Worm (Caenorhabditis elegans): ENCODE measurements around the gene maoc-1.

The maoc-1 gene

DNA sequence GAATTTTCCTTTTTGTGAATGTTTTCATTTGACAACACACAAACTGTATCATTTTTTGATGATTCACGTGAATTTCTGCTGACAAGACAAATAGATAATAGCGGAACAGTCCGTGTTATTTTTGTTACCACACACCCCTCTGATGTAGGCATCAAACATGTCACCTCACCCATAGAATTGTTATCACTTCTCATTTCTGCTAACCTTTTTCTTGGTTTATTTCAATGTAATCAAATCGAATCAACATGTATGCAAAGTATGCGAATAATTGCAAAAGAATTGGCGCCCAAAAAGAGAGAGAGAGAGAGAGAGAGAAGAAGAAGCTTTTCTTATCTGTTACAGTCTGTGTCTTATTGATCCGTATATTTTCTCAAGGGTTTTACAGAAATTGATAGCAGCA lies 38.7 kb upstream of the maoc-1 start (continued):
- no peak for TF ChIP-seq Y5F2A.4 (GFP tag; optimal IDR thresholded peaks at IDR 0.05)
- no peak for TF ChIP-seq nhr-11 (tag; optimal IDR thresholded peaks at IDR 0.05)
- TF ChIP-seq spr-1 (tag; optimal IDR thresholded peaks at IDR 0.05) = no peak
- TF ChIP-seq lin-1 (GFP tag; IDR thresholded peaks at IDR 0.05) = no peak
- TF ChIP-seq nhr-10 (tag; optimal IDR thresholded peaks at IDR 0.05) = no peak
- no peak for TF ChIP-seq nhr-102 (tag; optimal IDR thresholded peaks at IDR 0.05)
- no peak for TF ChIP-seq gei-8 (GFP tag; optimal IDR thresholded peaks at IDR 0.05)
- TF ChIP-seq egl-27 (tag; optimal IDR thresholded peaks at IDR 0.05) = no peak
- no peak for TF ChIP-seq unc-130 (GFP tag; optimal IDR thresholded peaks at IDR 0.05)
- TF ChIP-seq mxl-2 (GFP tag; conservative IDR thresholded peaks at IDR 0.05) = peak; percentile 79; the same call in 1 of the 2 replicates
- peak; percentile 19 for TF ChIP-seq nhr-48 (tag; optimal IDR thresholded peaks at IDR 0.05)
- TF ChIP-seq sdz-12 (GFP tag; optimal IDR thresholded peaks at IDR 0.05) = no peak
- TF ChIP-seq nhr-237 (tag; optimal IDR thresholded peaks at IDR 0.05) = no peak
- TF ChIP-seq snpc-1.2 (GFP tag; IDR thresholded peaks at IDR 0.05) = no peak
- TF ChIP-seq fkh-10 (GFP tag; optimal IDR thresholded peaks at IDR 0.05) = no peak
- no peak for TF ChIP-seq nhr-76 (tag; optimal IDR thresholded peaks at IDR 0.05)
- TF ChIP-seq daf-8 (GFP tag; IDR thresholded peaks at IDR 0.05) = no peak
- TF ChIP-seq ces-1 (GFP tag; optimal IDR thresholded peaks at IDR 0.05) = no peak
- TF ChIP-seq hlh-30 (tag; optimal IDR thresholded peaks at IDR 0.05; ENCODE audit: insufficient read depth) = peak; percentile 25
- no peak for TF ChIP-seq nhr-111 (GFP tag; optimal IDR thresholded peaks at IDR 0.05)
- no peak for TF ChIP-seq nhr-25 (tag; optimal IDR thresholded peaks at IDR 0.05; ENCODE audit: borderline replicate concordance, insufficient read depth)
- TF ChIP-seq hmg-1.1 (GFP tag; IDR thresholded peaks at IDR 0.05) = no peak
- TF ChIP-seq tag-97 (GFP tag; IDR thresholded peaks at IDR 0.05) = no peak
- no peak for TF ChIP-seq pha-4 (GFP tag; IDR thresholded peaks at IDR 0.05)
- peak; percentile 42 for TF ChIP-seq pha-4 (tag; optimal IDR thresholded peaks at IDR 0.05)
- TF ChIP-seq ceh-28 (tag; optimal IDR thresholded peaks at IDR 0.05) = no peak
- no peak for TF ChIP-seq mdt-29 (GFP tag; IDR thresholded peaks at IDR 0.05)
- no peak for TF ChIP-seq ceh-62 (tag; optimal IDR thresholded peaks at IDR 0.05)
- no peak for TF ChIP-seq madf-5 (GFP tag; IDR thresholded peaks at IDR 0.05)
- no peak for TF ChIP-seq zip-2 (tag; optimal IDR thresholded peaks at IDR 0.05)
- no peak for TF ChIP-seq ceh-44 (GFP tag; IDR thresholded peaks at IDR 0.05)
- no peak for TF ChIP-seq Y75B8A.6 (GFP tag; IDR thresholded peaks at IDR 0.05)
- TF ChIP-seq lin-38 (GFP tag; IDR thresholded peaks at IDR 0.05) = no peak
- TF ChIP-seq F49E8.2 (tag; optimal IDR thresholded peaks at IDR 0.05; ENCODE audit: borderline replicate concordance) = no peak
- no peak for TF ChIP-seq ceh-32 (tag; optimal IDR thresholded peaks at IDR 0.05; ENCODE audit: poor library complexity)
- TF ChIP-seq lsy-2 (tag; optimal IDR thresholded peaks at IDR 0.05) = peak in 1 of 2 experiments; percentile 36
- TF ChIP-seq T26A8.4 (GFP tag; IDR thresholded peaks at IDR 0.05) = no peak
- TF ChIP-seq ZK337.2 (GFP tag; IDR thresholded peaks at IDR 0.05) = no peak
- TF ChIP-seq skn-1 (tag; optimal IDR thresholded peaks at IDR 0.05) = no peak
- TF ChIP-seq daf-19 (GFP tag; conservative IDR thresholded peaks at IDR 0.05) = no peak
- TF ChIP-seq F26F4.8 (GFP tag; conservative IDR thresholded peaks at IDR 0.05) = no peak
- no peak for TF ChIP-seq egl-43 (GFP tag; IDR thresholded peaks at IDR 0.05)
- TF ChIP-seq zfp-2 (tag; optimal IDR thresholded peaks at IDR 0.05) = no peak
- no peak for TF ChIP-seq lir-3 (tag; optimal IDR thresholded peaks at IDR 0.05)
- TF ChIP-seq cey-2 (tag; optimal IDR thresholded peaks at IDR 0.05; ENCODE audit: borderline replicate concordance, insufficient read depth) = no peak
- TF ChIP-seq lin-29 (GFP tag; IDR thresholded peaks at IDR 0.05) = no peak
- TF ChIP-seq set-16 (GFP tag; IDR thresholded peaks at IDR 0.05) = no peak
- peak; percentile 78 for TF ChIP-seq dmd-6 (GFP tag; IDR thresholded peaks at IDR 0.05)
- no peak for TF ChIP-seq snpc-4 (tag; optimal IDR thresholded peaks at IDR 0.05)
- TF ChIP-seq R02D3.7 (tag; optimal IDR thresholded peaks at IDR 0.05) = no peak
- TF ChIP-seq nhr-42 (GFP tag; IDR thresholded peaks at IDR 0.05) = no peak
- TF ChIP-seq F37D6.2 (tag; optimal IDR thresholded peaks at IDR 0.05) = no peak

Measured in whole organism, L4 larva.